Worm (Caenorhabditis elegans): ENCODE data around the gene such-1.

DNA sequence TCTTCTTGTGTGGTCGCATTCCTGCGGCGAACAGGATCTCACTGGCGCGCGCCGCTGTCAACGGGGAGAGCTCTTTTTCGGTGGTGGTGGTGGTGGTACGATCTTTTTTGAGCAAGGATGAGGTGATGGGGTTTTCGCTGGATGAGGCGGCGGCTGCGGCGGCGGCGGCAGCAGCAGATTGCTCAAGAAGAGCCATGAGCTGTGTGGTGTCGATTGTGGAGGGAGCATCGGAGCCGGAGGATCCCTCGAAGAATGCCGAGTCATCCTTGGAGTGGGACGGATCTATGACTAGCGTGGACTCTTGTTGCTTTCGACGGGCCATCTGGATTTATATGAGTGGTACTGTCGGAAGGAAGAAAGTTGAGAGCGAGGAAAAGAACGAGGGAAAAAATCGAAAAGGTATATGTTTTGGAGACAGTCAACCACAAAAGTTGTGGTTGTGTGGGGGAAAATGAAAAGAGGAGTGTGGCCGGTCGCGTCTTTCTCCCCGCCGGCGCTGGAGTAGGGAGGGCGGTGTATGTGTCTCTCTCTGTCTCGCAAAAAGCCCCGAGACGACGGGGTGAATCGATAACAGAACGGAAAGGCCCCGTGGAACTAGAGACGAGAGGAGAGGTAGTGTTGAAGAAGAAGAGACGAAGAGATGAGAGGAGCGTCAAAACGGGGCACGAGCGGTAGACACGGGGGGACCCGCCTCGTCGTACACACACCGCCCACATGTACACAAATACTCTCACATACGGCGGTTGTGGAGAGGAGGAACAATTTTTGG lies 57.0 kb downstream of the such-1 start:
- no peak for TF ChIP-seq ama-1 (optimal IDR thresholded peaks at IDR 0.05)
- no peak for TF ChIP-seq tra-4 (tag; optimal IDR thresholded peaks at IDR 0.05)
- TF ChIP-seq hmbx-1 (tag; optimal IDR thresholded peaks at IDR 0.05), result no peak
- TF ChIP-seq ceh-36 (tag; optimal IDR thresholded peaks at IDR 0.05), result no peak
- TF ChIP-seq ets-7 (tag; optimal IDR thresholded peaks at IDR 0.05), result no peak
- peak; percentile 54 for TF ChIP-seq aly-1 (tag; optimal IDR thresholded peaks at IDR 0.05)
- TF ChIP-seq hnd-1 (tag; optimal IDR thresholded peaks at IDR 0.05), result no peak
- no peak for TF ChIP-seq scrt-1 (GFP tag; IDR thresholded peaks at IDR 0.05)
- TF ChIP-seq ceh-13 (GFP tag; optimal IDR thresholded peaks at IDR 0.05), result no peak
- no peak for TF ChIP-seq hmg-4 (GFP tag; optimal IDR thresholded peaks at IDR 0.05)
- no peak for TF ChIP-seq flt-1 (GFP tag; IDR thresholded peaks at IDR 0.05)
